Fruit fly (Drosophila melanogaster): ENCODE measurements around the gene rst.

rst gene

DNA sequence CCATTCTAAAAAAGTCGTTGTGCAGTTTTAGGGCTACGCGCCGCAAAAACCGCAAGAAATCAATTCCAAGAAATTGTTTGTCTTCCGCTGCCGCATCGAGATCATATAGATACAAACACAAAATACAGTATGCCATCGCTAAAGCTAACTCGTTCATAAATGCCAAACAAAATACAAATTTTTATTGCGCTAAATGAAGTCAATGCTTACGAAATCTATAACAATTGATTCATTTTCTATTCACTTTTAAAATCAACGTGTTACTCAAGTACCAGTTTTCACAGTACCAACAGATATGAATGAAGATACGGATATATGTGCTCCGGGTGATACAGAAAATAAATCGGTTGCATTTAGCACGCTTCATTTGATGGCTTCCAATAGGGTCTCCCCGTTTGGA is 34.1 kb upstream of the rst start (continued):
- TF ChIP-seq ewg (GFP tag; optimal IDR thresholded peaks at IDR 0.05), result peak; percentile 26
- no peak for TF ChIP-seq CG11696 (GFP tag; IDR thresholded peaks at IDR 0.05)
- no peak for TF ChIP-seq CG18476 (GFP tag; optimal IDR thresholded peaks at IDR 0.05)
- peak; percentile 69 for TF ChIP-seq fd96Cb (tag; optimal IDR thresholded peaks at IDR 0.05)
- TF ChIP-seq CG16779 (GFP tag; IDR thresholded peaks at IDR 0.05), result no peak
- TF ChIP-seq hkb (optimal IDR thresholded peaks at IDR 0.05), result no peak
- 0 out of 2 replicates have a peak, but pooled peaks have one; percentile 48 for TF ChIP-seq hkb (GFP tag; IDR thresholded peaks at IDR 0.05)
- peak; percentile 42 for TF ChIP-seq Camta (GFP tag; optimal IDR thresholded peaks at IDR 0.05)
- no peak for TF ChIP-seq CG34224 (GFP tag; IDR thresholded peaks at IDR 0.05; ENCODE audit: partially characterized antibody)
- peak; percentile 63 for TF ChIP-seq ttk (GFP tag; IDR thresholded peaks at IDR 0.05)
- no peak for TF ChIP-seq jigr1 (GFP tag; IDR thresholded peaks at IDR 0.05)
- no peak for TF ChIP-seq CG14667 (GFP tag; IDR thresholded peaks at IDR 0.05)
- no peak for TF ChIP-seq klu (GFP tag; IDR thresholded peaks at IDR 0.05)
- TF ChIP-seq Optix (GFP tag; IDR thresholded peaks at IDR 0.05), result no peak
- TF ChIP-seq zen (tag; optimal IDR thresholded peaks at IDR 0.05), result peak; percentile 65
- peak; percentile 35 for TF ChIP-seq lab (GFP tag; optimal IDR thresholded peaks at IDR 0.05)
- TF ChIP-seq CG6813 (GFP tag; optimal IDR thresholded peaks at IDR 0.05), result peak; percentile 28
- TF ChIP-seq CG6765 (GFP tag; optimal IDR thresholded peaks at IDR 0.05), result no peak
- TF ChIP-seq CG34376 (GFP tag; optimal IDR thresholded peaks at IDR 0.05), result no peak
- TF ChIP-seq Meics (GFP tag; optimal IDR thresholded peaks at IDR 0.05), result peak; percentile 23
- peak; percentile 62; the same call in 1 of the 2 replicates for TF ChIP-seq CG32767 (GFP tag; IDR thresholded peaks at IDR 0.05)
- TF ChIP-seq CG1647 (GFP tag; optimal IDR thresholded peaks at IDR 0.05), result no peak
- TF ChIP-seq bbx (GFP tag; IDR thresholded peaks at IDR 0.05; ENCODE audit: partially characterized antibody), result no peak
- no peak for TF ChIP-seq CG10462 (GFP tag; optimal IDR thresholded peaks at IDR 0.05)
- no peak; the same call in 1 of the 2 replicates for TF ChIP-seq CG10959 (GFP tag; IDR thresholded peaks at IDR 0.05)
- TF ChIP-seq Sin3A (optimal IDR thresholded peaks at IDR 0.05), result no peak
- TF ChIP-seq CG10543 (GFP tag; optimal IDR thresholded peaks at IDR 0.05), result no peak
- TF ChIP-seq aop (GFP tag; IDR thresholded peaks at IDR 0.05), result no peak
- TF ChIP-seq CG5245 (GFP tag; optimal IDR thresholded peaks at IDR 0.05), result peak; percentile 43
- no peak for TF ChIP-seq CG14965 (GFP tag; optimal IDR thresholded peaks at IDR 0.05; ENCODE audit: borderline replicate concordance)
- no peak for TF ChIP-seq en (GFP tag; optimal IDR thresholded peaks at IDR 0.05)
- TF ChIP-seq Nf-YC (tag; optimal IDR thresholded peaks at IDR 0.05), result no peak
- no peak for TF ChIP-seq Doc2 (GFP tag; IDR thresholded peaks at IDR 0.05)
- TF ChIP-seq CG13296 (GFP tag; optimal IDR thresholded peaks at IDR 0.05), result peak; percentile 35
- TF ChIP-seq CG3726 (GFP tag; IDR thresholded peaks at IDR 0.05), result 0 out of 3 replicates have a peak, but pooled peaks have one; percentile 43
- no peak for TF ChIP-seq CG5953 (GFP tag; IDR thresholded peaks at IDR 0.05)
- TF ChIP-seq fd3F (GFP tag; optimal IDR thresholded peaks at IDR 0.05), result peak; percentile 1
- TF ChIP-seq CG9932 (GFP tag; IDR thresholded peaks at IDR 0.05), result 0 out of 2 replicates have a peak, but pooled peaks have one; percentile 16
- TF ChIP-seq emc (GFP tag; optimal IDR thresholded peaks at IDR 0.05), result no peak
- TF ChIP-seq chn (GFP tag; optimal IDR thresholded peaks at IDR 0.05), result peak; percentile 48
- TF ChIP-seq CG9609 (GFP tag; optimal IDR thresholded peaks at IDR 0.05), result peak; percentile 31
- peak; percentile 58; the same call in 1 of the 2 replicates for TF ChIP-seq Rx (GFP tag; IDR thresholded peaks at IDR 0.05)
- no peak for TF ChIP-seq CG11456 (GFP tag; IDR thresholded peaks at IDR 0.05)
- peak; percentile 74 for TF ChIP-seq gem (tag; optimal IDR thresholded peaks at IDR 0.05)
- peak; percentile 33 for TF ChIP-seq CG1602 (GFP tag; optimal IDR thresholded peaks at IDR 0.05)
- TF ChIP-seq trh (GFP tag; optimal IDR thresholded peaks at IDR 0.05), result no peak
- peak; percentile 52 for TF ChIP-seq CG15696 (tag; optimal IDR thresholded peaks at IDR 0.05)
- peak; percentile 77 for TF ChIP-seq CG14441 (GFP tag; IDR thresholded peaks at IDR 0.05)
- TF ChIP-seq CG2202 (tag; optimal IDR thresholded peaks at IDR 0.05), result peak; percentile 31
- no peak for TF ChIP-seq CG18619 (GFP tag; optimal IDR thresholded peaks at IDR 0.05)
- TF ChIP-seq insv (GFP tag; optimal IDR thresholded peaks at IDR 0.05), result no peak
- TF ChIP-seq zen2 (GFP tag; IDR thresholded peaks at IDR 0.05; ENCODE audit: partially characterized antibody), result no peak

All from whole organism, embryonic.